In genomic region chrIV:8782172-8782571, ce11 we compare ENCODE assay signal across 5 worm cellular contexts.
TF ChIP-seq lines count a peak whose summit lies in the region.

No protein-coding gene starts in this region.

TF ChIP-seq in whole organism, L1 larva, 84 proteins besides CTCF, POLR2A, EP300 and RAD21 (continues in another document):
- TF ChIP-seq unc-86 (tag; optimal IDR thresholded peaks at IDR 0.05; lab: Kevin White, UChicago): peak; percentile 49
- TF ChIP-seq unc-62 (GFP tag; optimal IDR thresholded peaks at IDR 0.05; lab: Kevin White, UChicago): no peak
- TF ChIP-seq nhr-11 (tag; optimal IDR thresholded peaks at IDR 0.05; lab: Kevin White, UChicago): no peak
- peak; percentile 75 for TF ChIP-seq jun-1 (tag; optimal IDR thresholded peaks at IDR 0.05; lab: Kevin White, UChicago)
- peak; percentile 68 for TF ChIP-seq nhr-47 (tag; optimal IDR thresholded peaks at IDR 0.05; lab: Kevin White, UChicago)
- peak; percentile 68 to 70 for TF ChIP-seq efl-1 (optimal IDR thresholded peaks at IDR 0.05; lab: Kevin White, UChicago)
- TF ChIP-seq efl-1 (GFP tag; optimal IDR thresholded peaks at IDR 0.05 in 1 of 2; lab: Kevin White, UChicago): peak; percentile 32 to 94
- peak; percentile 81 for TF ChIP-seq nhr-20 (tag; optimal IDR thresholded peaks at IDR 0.05; lab: Kevin White, UChicago)
- TF ChIP-seq irx-1 (tag; optimal IDR thresholded peaks at IDR 0.05; lab: Kevin White, UChicago): peak; percentile 62
- peak; percentile 52 to 83 for TF ChIP-seq lin-35 (GFP tag; optimal IDR thresholded peaks at IDR 0.05; lab: Kevin White, UChicago)
- TF ChIP-seq efl-3 (GFP tag; optimal IDR thresholded peaks at IDR 0.05; lab: Kevin White, UChicago): no peak
- TF ChIP-seq alr-1 (tag; optimal IDR thresholded peaks at IDR 0.05; lab: Kevin White, UChicago; ENCODE audit: borderline replicate concordance): no peak
- TF ChIP-seq egl-13 (tag; optimal IDR thresholded peaks at IDR 0.05; lab: Kevin White, UChicago): no peak
- no peak for TF ChIP-seq nhr-12 (tag; optimal IDR thresholded peaks at IDR 0.05; lab: Kevin White, UChicago)
- TF ChIP-seq ceh-8 (GFP tag; optimal IDR thresholded peaks at IDR 0.05; lab: Kevin White, UChicago): no peak
- peak; percentile 46 for TF ChIP-seq hpl-2 (GFP tag; optimal IDR thresholded peaks at IDR 0.05; lab: Kevin White, UChicago)
- TF ChIP-seq ztf-11 (tag; optimal IDR thresholded peaks at IDR 0.05; lab: Kevin White, UChicago): peak in 1 of 2 experiments; percentile 31
- peak; percentile 7 to 70 (median 18) for TF ChIP-seq ceh-82 (tag; optimal IDR thresholded peaks at IDR 0.05; lab: Kevin White, UChicago)

TF ChIP-seq in whole organism, L3 larva, 47 proteins besides CTCF, POLR2A, EP300 and RAD21 (continues in another document):
- TF ChIP-seq nhr-237 (tag; optimal IDR thresholded peaks at IDR 0.05; lab: Kevin White, UChicago): no peak
- peak; percentile 69 for TF ChIP-seq ceh-28 (tag; optimal IDR thresholded peaks at IDR 0.05; lab: Kevin White, UChicago)
- no peak for TF ChIP-seq mdl-1 (tag; optimal IDR thresholded peaks at IDR 0.05; lab: Kevin White, UChicago)
- peak; percentile 91 for TF ChIP-seq nhr-23 (tag; optimal IDR thresholded peaks at IDR 0.05; lab: Kevin White, UChicago)
- no peak for TF ChIP-seq ztf-11 (tag; optimal IDR thresholded peaks at IDR 0.05; lab: Kevin White, UChicago)
- TF ChIP-seq aly-2 (tag; optimal IDR thresholded peaks at IDR 0.05; lab: Kevin White, UChicago): no peak
- TF ChIP-seq elt-1 (tag; optimal IDR thresholded peaks at IDR 0.05; lab: Kevin White, UChicago): peak; percentile 41
- peak; percentile 44 for TF ChIP-seq elt-2 (tag; optimal IDR thresholded peaks at IDR 0.05; lab: Kevin White, UChicago)
- TF ChIP-seq R02D3.7 (tag; optimal IDR thresholded peaks at IDR 0.05; lab: Kevin White, UChicago): peak; percentile 38
- TF ChIP-seq egl-27 (tag; optimal IDR thresholded peaks at IDR 0.05; lab: Kevin White, UChicago): peak; percentile 47
- TF ChIP-seq egl-5 (tag; optimal IDR thresholded peaks at IDR 0.05; lab: Kevin White, UChicago): peak; percentile 55
- peak; percentile 59 for TF ChIP-seq nfya-1 (tag; optimal IDR thresholded peaks at IDR 0.05; lab: Kevin White, UChicago; ENCODE audit: insufficient read depth)
- peak; percentile 16 for TF ChIP-seq sea-2 (GFP tag; optimal IDR thresholded peaks at IDR 0.05; lab: Kevin White, UChicago)
- TF ChIP-seq eor-1 (tag; optimal IDR thresholded peaks at IDR 0.05; lab: Kevin White, UChicago): no peak
- TF ChIP-seq lin-15B (tag; optimal IDR thresholded peaks at IDR 0.05; lab: Kevin White, UChicago): peak; percentile 14
- TF ChIP-seq pha-4 (tag; optimal IDR thresholded peaks at IDR 0.05; lab: Kevin White, UChicago): peak; percentile 52
- TF ChIP-seq nhr-43 (tag; optimal IDR thresholded peaks at IDR 0.05; lab: Kevin White, UChicago; ENCODE audit: poor library complexity, severe bottlenecking): peak; percentile 53
- TF ChIP-seq snpc-4 (tag; optimal IDR thresholded peaks at IDR 0.05; lab: Kevin White, UChicago): peak; percentile 23
- peak; percentile 43 for TF ChIP-seq lsy-12 (tag; optimal IDR thresholded peaks at IDR 0.05; lab: Kevin White, UChicago)

TF ChIP-seq in whole organism, early embryonic, 17 proteins besides CTCF, POLR2A, EP300 and RAD21:
- no peak for TF ChIP-seq hmbx-1 (tag; optimal IDR thresholded peaks at IDR 0.05; lab: Kevin White, UChicago)
- TF ChIP-seq aly-1 (tag; optimal IDR thresholded peaks at IDR 0.05; lab: Kevin White, UChicago): peak; percentile 35
- TF ChIP-seq hnd-1 (tag; optimal IDR thresholded peaks at IDR 0.05; lab: Kevin White, UChicago): no peak
- TF ChIP-seq ets-7 (tag; optimal IDR thresholded peaks at IDR 0.05; lab: Kevin White, UChicago): no peak
- TF ChIP-seq flt-1 (GFP tag; IDR thresholded peaks at IDR 0.05; lab: Robert Waterston, UW): 0 out of 2 replicates have a peak, but pooled peaks have one; percentile 6
- 0 out of 2 replicates have a peak, but pooled peaks have one; percentile 23 for TF ChIP-seq sea-1 (GFP tag; conservative IDR thresholded peaks at IDR 0.05; lab: Robert Waterston, UW)
- peak; percentile 33 for TF ChIP-seq F13C5.2 (tag; optimal IDR thresholded peaks at IDR 0.05; lab: Kevin White, UChicago)
- no peak for TF ChIP-seq ceh-13 (GFP tag; optimal IDR thresholded peaks at IDR 0.05; lab: Kevin White, UChicago)
- TF ChIP-seq B0310.2 (tag; optimal IDR thresholded peaks at IDR 0.05; lab: Kevin White, UChicago): no peak
- no peak for TF ChIP-seq tbx-37 (GFP tag; conservative IDR thresholded peaks at IDR 0.05; lab: Robert Waterston, UW)
- TF ChIP-seq tbx-11 (GFP tag; IDR thresholded peaks at IDR 0.05; lab: Robert Waterston, UW): no peak
- no peak for TF ChIP-seq pes-1 (GFP tag; IDR thresholded peaks at IDR 0.05; lab: Robert Waterston, UW)
- no peak for TF ChIP-seq ama-1 (optimal IDR thresholded peaks at IDR 0.05; lab: Kevin White, UChicago)
- TF ChIP-seq scrt-1 (GFP tag; IDR thresholded peaks at IDR 0.05; lab: Robert Waterston, UW): 0 out of 2 replicates have a peak, but pooled peaks have one; percentile 31
- peak; percentile 96 for TF ChIP-seq hmg-4 (GFP tag; optimal IDR thresholded peaks at IDR 0.05; lab: Kevin White, UChicago)
- no peak for TF ChIP-seq tra-4 (tag; optimal IDR thresholded peaks at IDR 0.05; lab: Kevin White, UChicago)

TF ChIP-seq in whole organism, midembryonic, 9 proteins besides CTCF, POLR2A, EP300 and RAD21:
- TF ChIP-seq tab-1 (GFP tag; IDR thresholded peaks at IDR 0.05; lab: Robert Waterston, UW) (0 out of 2 replicates have a peak, but pooled peaks have one; percentile 51), flt-1 (GFP tag; IDR thresholded peaks at IDR 0.05; lab: Robert Waterston, UW) (peak; percentile 73), ztf-29 (GFP tag; IDR thresholded peaks at IDR 0.05; lab: Robert Waterston, UW) (peak; percentile 92), cog-1 (tag; optimal IDR thresholded peaks at IDR 0.05; lab: Kevin White, UChicago) (peak; percentile 93), T22C8.4 (GFP tag; IDR thresholded peaks at IDR 0.05; lab: Robert Waterston, UW) (no peak), klf-2 (GFP tag; conservative IDR thresholded peaks at IDR 0.05; lab: Robert Waterston, UW) (no peak), med-1 (GFP tag; optimal IDR thresholded peaks at IDR 0.05; lab: Kevin White, UChicago; ENCODE audit: insufficient read depth) (no peak), ztf-23 (GFP tag; IDR thresholded peaks at IDR 0.05; lab: Robert Waterston, UW) (no peak), ref-1 (GFP tag; conservative IDR thresholded peaks at IDR 0.05; lab: Robert Waterston, UW) (no peak)
TF ChIP-seq in whole organism, midembryonic: peak in this region for 4.

TF ChIP-seq in whole organism, young adult, 124 proteins besides CTCF, POLR2A, EP300 and RAD21 (continues in another document):
- TF ChIP-seq F55B11.4 (tag; optimal IDR thresholded peaks at IDR 0.05; lab: Kevin White, UChicago; ENCODE audit: borderline replicate concordance, insufficient read depth) (no peak), F23B12.7 (tag; optimal IDR thresholded peaks at IDR 0.05; lab: Kevin White, UChicago; ENCODE audit: insufficient read depth) (no peak), him-1 (tag; optimal IDR thresholded peaks at IDR 0.05; lab: Kevin White, UChicago) (no peak), lir-1 (GFP tag; conservative IDR thresholded peaks at IDR 0.05; lab: Robert Waterston, UW) (no peak), madf-8 (GFP tag; conservative IDR thresholded peaks at IDR 0.05; lab: Robert Waterston, UW) (no peak), nfya-1 (tag; optimal IDR thresholded peaks at IDR 0.05; lab: Kevin White, UChicago; ENCODE audit: borderline replicate concordance, insufficient read depth) (no peak), F33H1.4 (GFP tag; IDR thresholded peaks at IDR 0.05; lab: Robert Waterston, UW) (no peak), lag-1 (GFP tag; IDR thresholded peaks at IDR 0.05; lab: Robert Waterston, UW) (0 out of 2 replicates have a peak, but pooled peaks have one; percentile 23), attf-5 (GFP tag; optimal IDR thresholded peaks at IDR 0.05; lab: Kevin White, UChicago) (peak; percentile 82), hmg-1.2 (GFP tag; IDR thresholded peaks at IDR 0.05; lab: Robert Waterston, UW) (peak; percentile 77), die-1 (tag; optimal IDR thresholded peaks at IDR 0.05; lab: Kevin White, UChicago) (no peak), attf-6 (GFP tag; IDR thresholded peaks at IDR 0.05; lab: Robert Waterston, UW) (no peak), K12H6.12 (tag; optimal IDR thresholded peaks at IDR 0.05; lab: Kevin White, UChicago) (peak; percentile 57), bed-2 (GFP tag; IDR thresholded peaks at IDR 0.05; lab: Robert Waterston, UW) (no peak), F39B2.1 (GFP tag; IDR thresholded peaks at IDR 0.05; lab: Robert Waterston, UW) (no peak), ceh-58 (GFP tag; IDR thresholded peaks at IDR 0.05; lab: Robert Waterston, UW) (no peak), ceh-100 (GFP tag; IDR thresholded peaks at IDR 0.05; lab: Robert Waterston, UW) (no peak), ets-4 (GFP tag; optimal IDR thresholded peaks at IDR 0.05; lab: Kevin White, UChicago) (peak; percentile 18), madf-6 (GFP tag; IDR thresholded peaks at IDR 0.05; lab: Robert Waterston, UW) (no peak), let-607 (tag; optimal IDR thresholded peaks at IDR 0.05; lab: Kevin White, UChicago) (no peak), F10E7.11 (tag; optimal IDR thresholded peaks at IDR 0.05; lab: Kevin White, UChicago) (no peak), zim-3 (tag; optimal IDR thresholded peaks at IDR 0.05; lab: Kevin White, UChicago) (no peak), Y67H2A.10 (GFP tag; conservative IDR thresholded peaks at IDR 0.05; lab: Robert Waterston, UW) (no peak), nhr-90 (tag; optimal IDR thresholded peaks at IDR 0.05; lab: Kevin White, UChicago) (no peak), Y79H2A.3 (GFP tag; conservative IDR thresholded peaks at IDR 0.05; lab: Robert Waterston, UW) (no peak), B0336.3 (GFP tag; IDR thresholded peaks at IDR 0.05; lab: Robert Waterston, UW) (no peak), efl-1 (GFP tag; optimal IDR thresholded peaks at IDR 0.05; lab: Kevin White, UChicago) (no peak), egl-18 (GFP tag; IDR thresholded peaks at IDR 0.05; lab: Robert Waterston, UW) (no peak), ekl-4 (GFP tag; IDR thresholded peaks at IDR 0.05; lab: Robert Waterston, UW) (no peak), ccch-3 (GFP tag; optimal IDR thresholded peaks at IDR 0.05; lab: Kevin White, UChicago) (no peak), B0261.1 (tag; optimal IDR thresholded peaks at IDR 0.05; lab: Kevin White, UChicago) (no peak), tlf-1 (GFP tag; optimal IDR thresholded peaks at IDR 0.05; lab: Kevin White, UChicago) (no peak), madf-10 (tag; optimal IDR thresholded peaks at IDR 0.05; lab: Kevin White, UChicago) (peak; percentile 34), Y53G8AR.9 (GFP tag; conservative IDR thresholded peaks at IDR 0.05; lab: Robert Waterston, UW) (no peak), bed-1 (GFP tag; IDR thresholded peaks at IDR 0.05; lab: Robert Waterston, UW) (no peak), snpc-1.1 (tag; optimal IDR thresholded peaks at IDR 0.05; lab: Kevin White, UChicago; ENCODE audit: insufficient read depth) (no peak), hlh-12 (tag; optimal IDR thresholded peaks at IDR 0.05; lab: Kevin White, UChicago) (no peak)

Comparison
In these comparisons a context has a peak if more than half of its experiments do, and no peak if none do; other contexts are left out.
1. Of the 8 proteins assayed by ChIP-seq in both whole organism, young adult and whole organism, L1 larva: peak only in whole organism, young adult: unc-62; only in whole organism, L1 larva: dpl-1, efl-1, lin-35, nhr-90 and snpc-4; in both: none; in neither: 2.